Worm (Caenorhabditis elegans): ENCODE measurements around the gene hmgs-1.

DNA sequence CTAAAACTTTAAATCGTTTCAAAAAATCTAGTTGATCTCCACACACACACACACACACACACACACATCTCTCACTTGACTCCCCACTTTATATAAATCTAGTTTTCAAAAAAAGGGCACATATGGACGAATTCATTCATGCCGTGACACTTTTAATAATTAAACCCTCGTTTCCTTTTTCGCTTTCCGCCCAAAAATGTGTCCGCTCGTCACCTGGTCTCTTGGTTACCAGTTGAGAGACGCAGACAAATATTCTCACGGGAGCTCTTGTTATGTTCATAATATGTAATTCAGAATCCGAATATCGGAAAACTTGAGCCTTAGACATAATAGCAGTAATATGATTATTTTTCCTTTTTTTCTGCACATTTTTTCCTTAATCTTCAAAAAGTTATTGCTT lies 32.5 kb downstream of the hmgs-1 start:
- TF ChIP-seq aly-2 (tag; optimal IDR thresholded peaks at IDR 0.05) = no peak
- no peak for TF ChIP-seq R02D3.7 (tag; optimal IDR thresholded peaks at IDR 0.05)
- no peak for TF ChIP-seq nhr-28 (tag; optimal IDR thresholded peaks at IDR 0.05)
- no peak for TF ChIP-seq lsy-2 (tag; optimal IDR thresholded peaks at IDR 0.05)
- TF ChIP-seq nhr-237 (tag; optimal IDR thresholded peaks at IDR 0.05) = no peak
- TF ChIP-seq lin-29 (GFP tag; IDR thresholded peaks at IDR 0.05) = no peak
- no peak for TF ChIP-seq nhr-77 (tag; optimal IDR thresholded peaks at IDR 0.05)
- TF ChIP-seq arid-1 (GFP tag; conservative IDR thresholded peaks at IDR 0.05) = no peak
- no peak for TF ChIP-seq php-3 (GFP tag; IDR thresholded peaks at IDR 0.05)
- no peak for TF ChIP-seq ZK546.5 (tag; optimal IDR thresholded peaks at IDR 0.05)
- no peak for TF ChIP-seq daf-12 (tag; optimal IDR thresholded peaks at IDR 0.05)
- TF ChIP-seq ces-1 (GFP tag; optimal IDR thresholded peaks at IDR 0.05) = no peak

Measured in whole organism, L4 larva.